Worm (Caenorhabditis elegans): Measurements from ENCODE around the gene lin-13.

ce11 chrIII:7710066-7710465 is 775 bp upstream of the lin-13 start:
- no peak for TF ChIP-seq pat-9 (tag; optimal IDR thresholded peaks at IDR 0.05)
- no peak for TF ChIP-seq ama-1 (optimal IDR thresholded peaks at IDR 0.05)
- no peak for TF ChIP-seq ceh-22 (tag; optimal IDR thresholded peaks at IDR 0.05)
- TF ChIP-seq sox-4 (tag; optimal IDR thresholded peaks at IDR 0.05): no peak
- peak; percentile 32 for TF ChIP-seq unc-42 (tag; optimal IDR thresholded peaks at IDR 0.05)
- peak; percentile 83 for TF ChIP-seq nfya-1 (tag; optimal IDR thresholded peaks at IDR 0.05)
- no peak for TF ChIP-seq ceh-2 (tag; optimal IDR thresholded peaks at IDR 0.05)
- TF ChIP-seq tbx-2 (tag; optimal IDR thresholded peaks at IDR 0.05): peak; percentile 59
- no peak for TF ChIP-seq ceh-19 (GFP tag; optimal IDR thresholded peaks at IDR 0.05)
- TF ChIP-seq pha-2 (tag; optimal IDR thresholded peaks at IDR 0.05): no peak
- TF ChIP-seq pqm-1 (tag; optimal IDR thresholded peaks at IDR 0.05): no peak
- no peak for TF ChIP-seq ceh-24 (tag; optimal IDR thresholded peaks at IDR 0.05)
- TF ChIP-seq odd-2 (tag; optimal IDR thresholded peaks at IDR 0.05): no peak
- TF ChIP-seq ztf-16 (tag; optimal IDR thresholded peaks at IDR 0.05): no peak
